Worm (Caenorhabditis elegans) whole organism, L3 larva: ENCODE results near the gene lrr-1.

Experiments
- R02D3.7 ChIP-seq: fragments of 150-350 bp; optimal IDR thresholded peaks from 2 replicates; lab custom pipeline; 2014; ENCODE audit warnings: missing biosample characterization, missing genetic modification characterization
- ZK546.5 ChIP-seq: sonication (generic microtip); optimal IDR thresholded peaks from 2 replicates; lab custom pipeline; 2017; ENCODE audit warnings: missing biosample characterization, missing genetic modification characterization
- aly-2 ChIP-seq: fragments of 150-350 bp; optimal IDR thresholded peaks from 2 replicates; lab custom pipeline; 2014; ENCODE audit warnings: missing biosample characterization, missing genetic modification characterization
- ama-1 ChIP-seq: fragments of 150-350 bp; optimal IDR thresholded peaks from 2 replicates; lab custom pipeline; 2018
- ceh-16 ChIP-seq: sonication (generic microtip); optimal IDR thresholded peaks from 2 replicates; lab custom pipeline; 2017; ENCODE audit warnings: missing biosample characterization, missing genetic modification characterization
- ceh-28 ChIP-seq: fragments of 150-350 bp; optimal IDR thresholded peaks from 2 replicates; lab custom pipeline; 2014; ENCODE audit warnings: missing biosample characterization, missing genetic modification reagents, missing genetic modification characterization
- ceh-82 ChIP-seq: fragments of 150-350 bp; optimal IDR thresholded peaks from 2 replicates; lab custom pipeline; 2014; ENCODE audit warnings: missing biosample characterization, missing genetic modification characterization
- ceh-9 ChIP-seq: sonication (generic microtip); optimal IDR thresholded peaks from 2 replicates; lab custom pipeline; 2018; ENCODE audit warnings: missing biosample characterization, missing genetic modification characterization
- daf-12 ChIP-seq: fragments of 150-350 bp; optimal IDR thresholded peaks from 2 replicates; lab custom pipeline; 2014; ENCODE audit warnings: missing biosample characterization, missing genetic modification reagents, missing genetic modification characterization
- egl-27 ChIP-seq: sonication (generic microtip); optimal IDR thresholded peaks from 4 replicates; lab custom pipeline; 2017; ENCODE audit warnings: missing biosample characterization, missing genetic modification reagents, missing genetic modification characterization
- egl-5 ChIP-seq: fragments of 150-350 bp; optimal IDR thresholded peaks from 2 replicates; lab custom pipeline; 2017; ENCODE audit warnings: missing biosample characterization, missing genetic modification reagents, missing genetic modification characterization, inconsistent platforms
- elt-1 ChIP-seq: fragments of 150-350 bp; optimal IDR thresholded peaks from 2 replicates; lab custom pipeline; 2014; ENCODE audit warnings: missing biosample characterization, missing genetic modification characterization
- elt-2 ChIP-seq: sonication (generic microtip); optimal IDR thresholded peaks from 2 replicates; lab custom pipeline; 2016; ENCODE audit warnings: missing genetic modification reagents, mild to moderate bottlenecking, missing genetic modification characterization, missing compliant biosample characterization
- elt-3 ChIP-seq, 3 experiments: fragments of 150-350 bp in 1 of 3; sonication (generic microtip) in 2 of 3; optimal IDR thresholded peaks; 2 replicates in 2 of 3; 4 replicates in 1 of 3; lab custom pipeline; 2014 to 2017; ENCODE audit warnings: missing biosample characterization in 3 of 3, missing genetic modification characterization in 3 of 3
- eor-1 ChIP-seq, 2 experiments: fragments of 150-350 bp; optimal IDR thresholded peaks; 2 replicates each; lab custom pipeline; 2014 to 2018; ENCODE audit warnings: missing biosample characterization in 2 of 2, missing genetic modification characterization in 2 of 2
- fkh-10 ChIP-seq: sonication (generic microtip); optimal IDR thresholded peaks from 2 replicates; lab custom pipeline; 2017; ENCODE audit warnings: missing biosample characterization, missing genetic modification reagents, missing genetic modification characterization
- fkh-2 ChIP-seq: fragments of 150-350 bp; optimal IDR thresholded peaks from 2 replicates; lab custom pipeline; 2014; ENCODE audit warnings: missing biosample characterization, missing genetic modification reagents, missing genetic modification characterization
- fos-1 ChIP-seq: fragments of 150-350 bp; optimal IDR thresholded peaks from 2 replicates; lab custom pipeline; 2014; ENCODE audit warnings: missing biosample characterization, missing genetic modification characterization
- hmg-11 ChIP-seq: sonication (generic microtip); optimal IDR thresholded peaks from 2 replicates; lab custom pipeline; 2016; ENCODE audit warnings: missing genetic modification characterization, missing compliant biosample characterization
- jun-1 ChIP-seq: fragments of 150-350 bp; optimal IDR thresholded peaks from 2 replicates; lab custom pipeline; 2014; ENCODE audit warnings: missing biosample characterization, missing genetic modification reagents, missing genetic modification characterization
- lin-15B ChIP-seq: fragments of 150-350 bp; optimal IDR thresholded peaks from 2 replicates; lab custom pipeline; 2014; ENCODE audit warnings: missing biosample characterization, missing genetic modification characterization
- lin-39 ChIP-seq: fragments of 150-350 bp; optimal IDR thresholded peaks from 2 replicates; lab custom pipeline; 2018; ENCODE audit warnings: missing biosample characterization, missing genetic modification reagents, missing genetic modification characterization
- lsy-12 ChIP-seq: sonication (generic microtip); optimal IDR thresholded peaks from 2 replicates; lab custom pipeline; 2016; ENCODE audit warnings: mild to moderate bottlenecking, missing genetic modification characterization, missing compliant biosample characterization
- mdl-1 ChIP-seq: fragments of 150-350 bp; optimal IDR thresholded peaks from 2 replicates; lab custom pipeline; 2014; ENCODE audit warnings: missing biosample characterization, missing genetic modification characterization
- mml-1 ChIP-seq: fragments of 150-350 bp; sonication (generic microtip); optimal IDR thresholded peaks from 3 replicates; lab custom pipeline; 2014; ENCODE audit warnings: missing biosample characterization, missing genetic modification characterization
- nfya-1 ChIP-seq: sonication (generic microtip); optimal IDR thresholded peaks from 2 replicates; lab custom pipeline; 2017; ENCODE audit warnings: missing genetic modification characterization, mild to moderate bottlenecking, missing compliant biosample characterization, antibody characterized with exemption, moderate library complexity; ENCODE audit not compliant: insufficient read depth
- nhr-11 ChIP-seq: fragments of 150-350 bp; optimal IDR thresholded peaks from 2 replicates; lab custom pipeline; 2014; ENCODE audit warnings: missing biosample characterization, missing genetic modification characterization
- nhr-12 ChIP-seq: fragments of 150-350 bp; optimal IDR thresholded peaks from 2 replicates; lab custom pipeline; 2014; ENCODE audit warnings: missing biosample characterization, missing genetic modification characterization
- nhr-23 ChIP-seq: fragments of 150-350 bp; optimal IDR thresholded peaks from 2 replicates; lab custom pipeline; 2014; ENCODE audit warnings: missing biosample characterization, missing genetic modification reagents, missing genetic modification characterization
- nhr-237 ChIP-seq: fragments of 150-350 bp; optimal IDR thresholded peaks from 2 replicates; lab custom pipeline; 2014; ENCODE audit warnings: missing biosample characterization, missing genetic modification characterization
- nhr-25 ChIP-seq: sonication (generic microtip); optimal IDR thresholded peaks from 2 replicates; lab custom pipeline; 2017; ENCODE audit warnings: missing biosample characterization, missing genetic modification characterization
- nhr-28 ChIP-seq: fragments of 150-350 bp; optimal IDR thresholded peaks from 2 replicates; lab custom pipeline; 2014; ENCODE audit warnings: missing biosample characterization, missing genetic modification characterization
- nhr-43 ChIP-seq: sonication (generic microtip); optimal IDR thresholded peaks from 2 replicates; lab custom pipeline; 2016; ENCODE audit warnings: mild to moderate bottlenecking, missing genetic modification characterization, missing compliant biosample characterization; ENCODE audit not compliant: poor library complexity, severe bottlenecking
- nhr-67 ChIP-seq: fragments of 150-350 bp; optimal IDR thresholded peaks from 2 replicates; lab custom pipeline; 2014; ENCODE audit warnings: missing biosample characterization, missing genetic modification characterization
- nhr-76 ChIP-seq: fragments of 150-350 bp; sonication (generic microtip); optimal IDR thresholded peaks from 5 replicates; lab custom pipeline; 2014; ENCODE audit warnings: missing biosample characterization, missing genetic modification characterization
- nhr-77 ChIP-seq: fragments of 150-350 bp; optimal IDR thresholded peaks from 2 replicates; lab custom pipeline; 2014; ENCODE audit warnings: missing biosample characterization, missing genetic modification characterization
- pha-4 ChIP-seq: fragments of 150-350 bp; optimal IDR thresholded peaks from 2 replicates; lab custom pipeline; 2014; ENCODE audit warnings: missing biosample characterization, missing genetic modification reagents, missing genetic modification characterization
- pqm-1 ChIP-seq: fragments of 150-350 bp; optimal IDR thresholded peaks from 2 replicates; lab custom pipeline; 2017; ENCODE audit warnings: missing biosample characterization, missing genetic modification characterization, inconsistent platforms
- sea-2 ChIP-seq: fragments of 150-350 bp; sonication (generic microtip); optimal IDR thresholded peaks from 4 replicates; lab custom pipeline; 2014; ENCODE audit warnings: missing biosample characterization, missing genetic modification reagents, missing genetic modification characterization
- skn-1 ChIP-seq: fragments of 150-350 bp; optimal IDR thresholded peaks from 2 replicates; lab custom pipeline; 2014; ENCODE audit warnings: missing biosample characterization, missing genetic modification characterization
- snpc-4 ChIP-seq: fragments of 150-350 bp; optimal IDR thresholded peaks from 2 replicates; lab custom pipeline; 2014; ENCODE audit warnings: missing biosample characterization, missing genetic modification characterization
- tbx-2 ChIP-seq: sonication (generic microtip); optimal IDR thresholded peaks from 2 replicates; lab custom pipeline; 2016; ENCODE audit warnings: mild to moderate bottlenecking, missing genetic modification characterization, missing compliant biosample characterization
- unc-39 ChIP-seq: sonication (generic microtip); optimal IDR thresholded peaks from 4 replicates; lab custom pipeline; 2017; ENCODE audit warnings: missing biosample characterization, missing genetic modification characterization
- unc-62 ChIP-seq: fragments of 150-350 bp; sonication (generic microtip); optimal IDR thresholded peaks from 4 replicates; lab custom pipeline; 2014; ENCODE audit warnings: missing biosample characterization, missing genetic modification reagents, missing genetic modification characterization
- zag-1 ChIP-seq: fragments of 150-350 bp; optimal IDR thresholded peaks from 2 replicates; lab custom pipeline; 2014; ENCODE audit warnings: missing biosample characterization, missing genetic modification characterization
- ztf-11 ChIP-seq: fragments of 150-350 bp; optimal IDR thresholded peaks from 2 replicates; lab custom pipeline; 2014; ENCODE audit warnings: missing biosample characterization, missing genetic modification characterization
- ztf-4 ChIP-seq: fragments of 150-350 bp; optimal IDR thresholded peaks from 2 replicates; lab custom pipeline; 2014; ENCODE audit warnings: missing biosample characterization, missing genetic modification characterization

The lrr-1 gene

ce11 chrII:5056254-5056653, 20.0 kb upstream of the lrr-1 start:
- TF ChIP-seq elt-2 (tag; lab: Kevin White, UChicago) (peak; percentile 2), nhr-28 (tag; lab: Kevin White, UChicago) (no peak)

DNA sequence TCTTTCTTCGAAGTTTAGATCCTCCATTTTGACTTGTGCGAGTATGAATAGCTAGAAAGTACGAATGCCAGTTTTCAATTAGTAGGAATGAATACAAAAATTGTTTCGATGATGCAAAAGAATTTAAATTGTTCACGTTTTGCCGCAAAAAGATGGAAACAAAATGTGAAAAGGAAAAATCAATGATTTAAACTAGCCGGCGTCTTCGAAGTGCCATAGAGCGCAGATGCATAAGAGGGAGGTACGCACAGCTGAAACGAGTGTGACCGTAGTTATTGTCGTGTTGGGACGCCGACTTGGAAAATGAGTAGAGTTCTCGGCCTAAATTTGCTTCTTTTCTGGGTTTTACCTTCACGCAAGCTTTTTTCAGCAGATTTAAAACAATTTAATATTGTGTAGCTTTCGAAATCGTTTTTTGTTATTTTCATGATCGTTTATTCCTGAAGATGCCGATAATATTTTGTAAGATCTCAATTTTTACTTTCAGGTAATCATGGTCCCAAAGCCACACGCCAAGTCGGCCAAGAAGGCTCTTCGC, 19.0 kb upstream of the lrr-1 start, which contains the start of the genes ify-1 and rpl-22:
TSS of gene ify-1 (minus strand) at position 51 of the 538 bp plus-strand sequence.
TSS of gene rpl-22 (plus strand) at position 488 of the 538 bp plus-strand sequence.
- TF ChIP-seq nhr-23 (tag; lab: Kevin White, UChicago) (peak; percentile 98), ceh-82 (tag; lab: Kevin White, UChicago) (peak; percentile 48), unc-62 (peak; percentile 58), egl-27 (tag; lab: Kevin White, UChicago) (no peak), hmg-11 (peak; percentile 86), skn-1 (peak; percentile 91), nhr-43 (tag; lab: Kevin White, UChicago) (peak; percentile 94), nhr-77 (peak; percentile 13), mdl-1 (tag; lab: Kevin White, UChicago) (no peak), tbx-2 (peak; percentile 57), nhr-67 (tag; lab: Kevin White, UChicago) (no peak), pqm-1 (tag; lab: Kevin White, UChicago) (peak; percentile 91), fkh-2 (no peak), nhr-12 (tag; lab: Kevin White, UChicago) (no peak), egl-5 (tag; lab: Kevin White, UChicago) (peak; percentile 94), nhr-28 (tag; lab: Kevin White, UChicago) (no peak), sea-2 (GFP tag; lab: Kevin White, UChicago) (no peak), elt-3 (tag; optimal IDR thresholded peaks at IDR 0.05; lab: Kevin White, UChicago) (no peak), mml-1 (tag; lab: Kevin White, UChicago) (no peak), ama-1 (lab: Kevin White, UChicago) (peak; percentile 90), jun-1 (peak; percentile 77), ceh-28 (tag; lab: Kevin White, UChicago) (peak; percentile 89), ceh-9 (no peak), ztf-11 (no peak), lsy-12 (tag; lab: Kevin White, UChicago) (peak; percentile 78), elt-2 (tag; lab: Kevin White, UChicago) (peak; percentile 98), daf-12 (tag; lab: Kevin White, UChicago) (no peak), nfya-1 (peak; percentile 99), nhr-11 (tag; lab: Kevin White, UChicago) (peak; percentile 82), lin-15B (peak; percentile 98), nhr-25 (tag; lab: Kevin White, UChicago) (peak; percentile 99), snpc-4 (peak; percentile 96), pha-4 (tag; lab: Kevin White, UChicago) (peak; percentile 99), eor-1 (tag; optimal IDR thresholded peaks at IDR 0.05; lab: Kevin White, UChicago) (no peak), nhr-76 (tag; lab: Kevin White, UChicago) (peak; percentile 11), ZK546.5 (tag; lab: Kevin White, UChicago) (peak; percentile 37), nhr-237 (no peak), unc-39 (tag; lab: Kevin White, UChicago) (no peak), R02D3.7 (peak; percentile 84), fkh-10 (GFP tag; lab: Kevin White, UChicago) (peak; percentile 53), ztf-4 (tag; lab: Kevin White, UChicago) (peak; percentile 67), ceh-16 (no peak), lin-39 (tag; lab: Kevin White, UChicago) (peak; percentile 96), elt-1 (tag; lab: Kevin White, UChicago) (peak; percentile 47), fos-1 (tag; lab: Kevin White, UChicago) (no peak), zag-1 (tag; lab: Kevin White, UChicago) (no peak), aly-2 (tag; lab: Kevin White, UChicago) (no peak)
